Fruit fly (Drosophila melanogaster): ENCODE measurements around the gene cas.
A peak's percentile ranks its signal among the peaks of the same experiment; 100 is the strongest.

cas gene

DNA sequence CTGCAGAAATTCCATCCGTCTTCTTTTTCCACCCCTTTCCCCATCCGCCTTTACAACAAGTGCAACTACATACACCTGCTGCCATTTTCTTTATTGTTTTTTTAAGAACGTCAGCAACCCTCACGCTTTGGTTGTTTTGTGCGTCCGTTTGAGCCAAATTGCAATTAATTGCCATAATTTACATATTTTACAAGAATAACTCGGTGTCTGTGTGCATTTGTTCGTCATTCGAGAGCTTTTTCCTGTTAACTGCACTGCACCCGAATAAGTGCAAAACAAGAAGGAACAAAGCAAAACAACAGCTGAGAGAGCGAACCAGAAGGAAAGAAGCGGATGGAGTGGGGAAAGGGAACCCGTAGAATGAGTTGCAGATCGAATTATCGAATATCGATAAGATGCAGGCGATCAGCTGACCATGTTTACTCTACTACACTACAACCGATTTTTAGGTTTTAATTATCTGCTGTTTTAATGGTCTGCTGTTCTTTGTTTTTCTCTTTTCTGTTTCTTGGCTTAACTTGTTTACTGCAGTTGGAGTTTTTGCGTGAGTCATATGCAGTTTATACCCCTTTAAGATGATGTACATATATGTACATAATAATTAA, 45.8 kb downstream of the cas start:
- peak; percentile 30 for TF ChIP-seq gl (tag; optimal IDR thresholded peaks at IDR 0.05)
- peak; percentile 33 for TF ChIP-seq CG14655 (GFP tag; optimal IDR thresholded peaks at IDR 0.05)
- TF ChIP-seq CG12605 (GFP tag; IDR thresholded peaks at IDR 0.05), result no peak
- peak; percentile 18 for TF ChIP-seq CG8159 (tag; optimal IDR thresholded peaks at IDR 0.05)
- peak; percentile 0 for TF ChIP-seq CG17806 (tag; optimal IDR thresholded peaks at IDR 0.05)
- TF ChIP-seq CG15710 (tag; optimal IDR thresholded peaks at IDR 0.05), result peak; percentile 24

DNA sequence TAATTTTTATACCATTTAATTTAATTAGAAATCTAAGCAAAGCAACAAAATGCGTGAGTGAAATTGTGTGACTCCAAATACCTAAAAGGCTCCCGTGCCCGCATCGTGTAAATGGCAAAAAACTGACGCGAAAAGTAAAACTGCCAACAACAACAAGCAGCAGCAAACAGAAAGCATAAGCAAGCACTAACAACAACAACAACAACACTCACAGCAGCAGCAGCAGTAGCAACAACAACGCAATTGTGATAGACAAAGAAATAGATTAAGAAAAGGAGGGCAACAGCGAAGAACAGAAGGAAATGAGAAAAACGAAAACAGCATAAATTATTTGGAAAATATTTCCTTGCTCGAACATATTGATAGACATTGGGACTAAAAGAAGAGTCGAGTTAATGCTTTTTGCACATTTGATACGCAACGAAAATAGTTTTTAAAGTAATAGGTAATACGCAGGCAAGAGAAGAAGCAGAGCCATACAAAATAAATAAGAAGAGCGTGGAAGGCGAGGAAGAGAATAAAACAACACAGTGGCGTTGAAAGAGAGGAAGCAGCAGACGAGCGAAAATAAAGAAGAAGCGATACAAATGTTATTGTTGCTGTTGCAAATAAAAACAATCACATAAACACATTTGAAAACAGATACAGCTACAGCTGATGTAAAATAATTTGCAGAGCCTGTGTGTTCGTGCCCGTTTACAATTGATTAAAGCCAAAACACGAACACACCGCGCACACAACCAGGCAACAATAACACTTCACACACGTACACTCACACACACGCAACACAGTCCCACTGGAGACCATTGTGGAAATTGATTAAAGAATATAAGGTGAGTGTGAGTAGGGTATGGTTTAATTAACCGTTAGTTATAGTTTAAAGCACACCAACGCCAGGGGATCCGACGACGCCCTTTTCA, 46.6 kb downstream of the cas start:
- TF ChIP-seq CG32121 (GFP tag; IDR thresholded peaks at IDR 0.05) (no peak), Ets98B (GFP tag; IDR thresholded peaks at IDR 0.05) (no peak), fd96Ca (GFP tag; IDR thresholded peaks at IDR 0.05) (no peak)

DNA sequence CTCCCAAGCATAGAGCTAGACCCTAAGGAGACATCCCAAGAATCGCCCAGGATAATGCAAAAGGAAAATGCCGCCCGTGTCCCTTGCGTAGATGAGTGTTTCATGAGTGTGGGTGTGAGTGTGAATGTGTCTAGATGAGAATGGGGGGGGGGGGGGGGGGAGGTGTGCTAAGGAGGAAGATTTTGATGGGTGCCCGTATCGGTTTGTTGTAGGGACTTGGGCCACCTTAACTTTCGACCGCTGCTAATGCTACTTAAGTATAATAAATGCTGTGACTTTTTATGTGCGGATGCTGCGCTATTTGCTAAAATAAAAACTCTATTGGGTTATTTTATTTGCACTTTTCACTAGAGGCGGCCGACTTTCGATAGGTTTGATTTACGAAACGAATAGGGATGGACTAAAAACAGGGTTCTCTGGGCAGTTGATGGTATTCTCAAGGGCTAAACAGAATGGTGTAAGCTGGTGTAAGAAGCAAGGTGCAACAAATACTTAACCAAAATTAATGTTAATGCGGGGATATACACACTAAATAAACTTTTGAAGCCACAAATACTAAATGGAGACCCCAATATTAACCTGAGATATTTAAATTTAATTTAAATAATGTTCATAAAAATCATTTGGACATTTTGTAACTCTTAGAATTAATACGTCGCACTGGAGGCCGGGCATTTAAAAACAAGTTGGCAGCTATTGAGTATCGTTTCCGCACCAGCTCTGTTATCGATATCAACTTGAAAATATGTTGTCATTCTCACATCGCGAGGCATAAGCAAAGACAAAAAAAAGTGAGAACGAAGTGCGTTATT, 47.5 kb downstream of the cas start, which contains the start of the genes Xe7 and Atg17:
Xe7 (minus strand) TSS at position 407 of the 812 bp plus-strand sequence.
Atg17 (plus strand) TSS at position 786 of the 812 bp plus-strand sequence.
- TF ChIP-seq fd96Ca (GFP tag; IDR thresholded peaks at IDR 0.05) (peak; percentile 93), EcR (GFP tag; optimal IDR thresholded peaks at IDR 0.05) (no peak), CG12605 (GFP tag; IDR thresholded peaks at IDR 0.05) (peak; percentile 60), Pif1A (GFP tag; optimal IDR thresholded peaks at IDR 0.05) (peak; percentile 87), D1 (tag; optimal IDR thresholded peaks at IDR 0.05) (no peak), Pif1B (GFP tag; optimal IDR thresholded peaks at IDR 0.05) (peak; percentile 83), CG17806 (tag; optimal IDR thresholded peaks at IDR 0.05) (peak; percentile 86), CG34367 (tag; optimal IDR thresholded peaks at IDR 0.05) (peak; percentile 80), rn (GFP tag; IDR thresholded peaks at IDR 0.05) (peak; percentile 83), CG14655 (GFP tag; optimal IDR thresholded peaks at IDR 0.05) (no peak), CG13204 (GFP tag; optimal IDR thresholded peaks at IDR 0.05) (no peak), CG10348 (GFP tag; IDR thresholded peaks at IDR 0.05) (peak; percentile 79; the same call in 1 of the 2 replicates), CG8301 (tag; optimal IDR thresholded peaks at IDR 0.05) (peak; percentile 86), CG32121 (GFP tag; IDR thresholded peaks at IDR 0.05) (peak; percentile 88), Snoo (tag; optimal IDR thresholded peaks at IDR 0.05) (peak; percentile 89), gl (tag; optimal IDR thresholded peaks at IDR 0.05) (peak; percentile 39), CG15710 (tag; optimal IDR thresholded peaks at IDR 0.05) (peak; percentile 92), CG9948 (tag; optimal IDR thresholded peaks at IDR 0.05) (peak; percentile 89), CG8159 (tag; optimal IDR thresholded peaks at IDR 0.05) (peak; percentile 88), CG4496 (GFP tag; IDR thresholded peaks at IDR 0.05) (peak; percentile 90), Ets98B (GFP tag; IDR thresholded peaks at IDR 0.05) (peak; percentile 85)

Measured in whole organism, pupa.